Worm (Caenorhabditis elegans): ENCODE results near the gene T24B8.3.

DNA sequence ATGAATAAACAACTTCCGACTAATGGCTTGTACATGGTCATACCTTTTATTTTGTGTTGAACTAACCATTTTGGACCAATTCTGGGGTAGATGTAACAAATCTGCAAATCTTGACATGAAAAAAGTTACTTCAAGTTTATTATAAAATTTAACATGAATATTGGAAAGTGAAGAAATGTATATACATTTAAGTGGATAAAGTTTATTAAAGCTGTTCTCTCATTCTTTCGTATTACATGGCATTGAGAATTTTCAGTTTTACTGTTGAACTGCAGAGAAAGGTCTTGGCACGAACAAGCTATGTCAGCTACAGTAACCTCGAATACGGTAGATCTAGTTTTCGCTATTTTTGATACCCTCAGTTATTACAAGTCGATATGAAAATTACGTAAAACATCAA lies 32.6 kb upstream of the T24B8.3 start, which contains the start of gene C07H4.1:
- no peak for TF ChIP-seq unc-39 (tag; optimal IDR thresholded peaks at IDR 0.05)
- TF ChIP-seq unc-62 (GFP tag; optimal IDR thresholded peaks at IDR 0.05), result no peak
- TF ChIP-seq nhr-77 (tag; optimal IDR thresholded peaks at IDR 0.05), result no peak
- no peak for TF ChIP-seq nhr-23 (tag; optimal IDR thresholded peaks at IDR 0.05)
- no peak for TF ChIP-seq aly-2 (tag; optimal IDR thresholded peaks at IDR 0.05)
- no peak for TF ChIP-seq nhr-237 (tag; optimal IDR thresholded peaks at IDR 0.05)
- TF ChIP-seq snpc-4 (tag; optimal IDR thresholded peaks at IDR 0.05), result no peak

Measured in whole organism, L3 larva.